Fruit fly (Drosophila melanogaster): ENCODE results near the gene CG43246.

CG43246 gene

dm6 chr3L:14552041-14552924 lies 15.8 kb downstream of the CG43246 start (continued):
- TF ChIP-seq ci (GFP tag; IDR thresholded peaks at IDR 0.05) (peak; percentile 36; the same call in 1 of the 3 replicates), Awh (GFP tag; IDR thresholded peaks at IDR 0.05) (peak; percentile 93), Kr (GFP tag; optimal IDR thresholded peaks at IDR 0.05) (peak; percentile 93), tna (GFP tag; IDR thresholded peaks at IDR 0.05; ENCODE audit: partially characterized antibody) (no peak), CG16813 (GFP tag; IDR thresholded peaks at IDR 0.05; ENCODE audit: partially characterized antibody) (no peak), gcm (GFP tag; optimal IDR thresholded peaks at IDR 0.05) (peak; percentile 72), Med (GFP tag) (peak; percentile 15), ttk (GFP tag; IDR thresholded peaks at IDR 0.05) (no peak), Mad (GFP tag; optimal IDR thresholded peaks at IDR 0.05) (no peak), Sry-β (GFP tag; optimal IDR thresholded peaks at IDR 0.05) (peak; percentile 37), sisA (GFP tag; IDR thresholded peaks at IDR 0.05) (no peak), CG8359 (GFP tag; optimal IDR thresholded peaks at IDR 0.05; ENCODE audit: borderline replicate concordance) (no peak), CG33557 (GFP tag; optimal IDR thresholded peaks at IDR 0.05) (no peak), CG13775 (GFP tag; optimal IDR thresholded peaks at IDR 0.05) (no peak), CG3065 (GFP tag; optimal IDR thresholded peaks at IDR 0.05) (no peak), Hr51 (GFP tag; optimal IDR thresholded peaks at IDR 0.05) (no peak), chm (GFP tag; IDR thresholded peaks at IDR 0.05) (no peak), CG2712 (tag; optimal IDR thresholded peaks at IDR 0.05) (peak; percentile 14), Pdp1 (GFP tag; optimal IDR thresholded peaks at IDR 0.05) (peak in 1 of 2 experiments; percentile 5), vvl (GFP tag; IDR thresholded peaks at IDR 0.05) (no peak), Scr (GFP tag; IDR thresholded peaks at IDR 0.05; ENCODE audit: partially characterized antibody) (no peak), sc (optimal IDR thresholded peaks at IDR 0.05) (no peak), sc (GFP tag; optimal IDR thresholded peaks at IDR 0.05) (no peak), cg (GFP tag; optimal IDR thresholded peaks at IDR 0.05) (peak; percentile 70), sens (GFP tag) (peak; percentile 68), disco-r (GFP tag; optimal IDR thresholded peaks at IDR 0.05) (no peak), HLH54F (GFP tag; optimal IDR thresholded peaks at IDR 0.05) (no peak), yki (optimal IDR thresholded peaks at IDR 0.05) (no peak), Vsx1 (GFP tag; optimal IDR thresholded peaks at IDR 0.05) (no peak), CG8944 (GFP tag; optimal IDR thresholded peaks at IDR 0.05) (no peak), GATAe (GFP tag; conservative IDR thresholded peaks at IDR 0.05) (no peak), CG34376 (GFP tag; optimal IDR thresholded peaks at IDR 0.05) (no peak), CG10654 (GFP tag; optimal IDR thresholded peaks at IDR 0.05) (no peak), Ptx1 (GFP tag; IDR thresholded peaks at IDR 0.05) (no peak), CG12942 (GFP tag; optimal IDR thresholded peaks at IDR 0.05) (no peak), Sox100B (GFP tag; optimal IDR thresholded peaks at IDR 0.05) (no peak), Dp (GFP tag; optimal IDR thresholded peaks at IDR 0.05) (no peak), az2 (GFP tag; optimal IDR thresholded peaks at IDR 0.05) (no peak), Drgx (GFP tag; IDR thresholded peaks at IDR 0.05) (no peak), psq (GFP tag; optimal IDR thresholded peaks at IDR 0.05) (no peak), Jarid2 (GFP tag; optimal IDR thresholded peaks at IDR 0.05) (no peak), oc (tag; optimal IDR thresholded peaks at IDR 0.05) (peak; percentile 82), sna (GFP tag; IDR thresholded peaks at IDR 0.05; ENCODE audit: partially characterized antibody) (0 out of 2 replicates have a peak, but pooled peaks have one; percentile 37), org-1 (GFP tag; optimal IDR thresholded peaks at IDR 0.05) (no peak), CG6854 (GFP tag; optimal IDR thresholded peaks at IDR 0.05) (no peak), z (GFP tag; IDR thresholded peaks at IDR 0.05) (peak; percentile 97), CG10543 (GFP tag; optimal IDR thresholded peaks at IDR 0.05) (no peak), crol (GFP tag; IDR thresholded peaks at IDR 0.05) (peak; percentile 69), salm (tag; optimal IDR thresholded peaks at IDR 0.05) (peak; percentile 35)
